Worm (Caenorhabditis elegans): ENCODE data around the gene gst-28.

Gene gst-28

ce11 chrII:15167340-15167739, at the start of gene gst-28:
Gene gst-28, minus strand, starts transcription at chrII:15167577.
- TF ChIP-seq flt-1 (GFP tag; IDR thresholded peaks at IDR 0.05) (no peak), ceh-13 (GFP tag; optimal IDR thresholded peaks at IDR 0.05) (no peak), B0310.2 (tag; optimal IDR thresholded peaks at IDR 0.05) (no peak), scrt-1 (GFP tag; IDR thresholded peaks at IDR 0.05) (no peak), F13C5.2 (tag; optimal IDR thresholded peaks at IDR 0.05) (no peak), ceh-36 (tag; optimal IDR thresholded peaks at IDR 0.05) (no peak), aly-1 (tag; optimal IDR thresholded peaks at IDR 0.05) (no peak), hnd-1 (tag; optimal IDR thresholded peaks at IDR 0.05) (no peak), tbx-11 (GFP tag; IDR thresholded peaks at IDR 0.05) (no peak), hmg-4 (GFP tag; optimal IDR thresholded peaks at IDR 0.05) (no peak), hmbx-1 (tag; optimal IDR thresholded peaks at IDR 0.05) (no peak), ets-7 (tag; optimal IDR thresholded peaks at IDR 0.05) (no peak), tra-4 (tag; optimal IDR thresholded peaks at IDR 0.05) (no peak), tbx-37 (GFP tag; conservative IDR thresholded peaks at IDR 0.05) (no peak)

- TF ChIP-seq ama-1 (optimal IDR thresholded peaks at IDR 0.05): no peak
- TF ChIP-seq tra-4 (tag; optimal IDR thresholded peaks at IDR 0.05): no peak
- TF ChIP-seq sea-1 (GFP tag; conservative IDR thresholded peaks at IDR 0.05): no peak
- no peak for TF ChIP-seq tbx-11 (GFP tag; IDR thresholded peaks at IDR 0.05)
Observed at ce11 chrII:15213732-15214131, 46.4 kb upstream of the gst-28 start.

- TF ChIP-seq hmbx-1 (tag; optimal IDR thresholded peaks at IDR 0.05) (no peak), B0310.2 (tag; optimal IDR thresholded peaks at IDR 0.05) (no peak), ceh-36 (tag; optimal IDR thresholded peaks at IDR 0.05) (no peak), ets-7 (tag; optimal IDR thresholded peaks at IDR 0.05) (no peak), ama-1 (optimal IDR thresholded peaks at IDR 0.05) (no peak), hnd-1 (tag; optimal IDR thresholded peaks at IDR 0.05) (no peak), tbx-11 (GFP tag; IDR thresholded peaks at IDR 0.05) (no peak), aly-1 (tag; optimal IDR thresholded peaks at IDR 0.05) (no peak), tbx-37 (GFP tag; conservative IDR thresholded peaks at IDR 0.05) (no peak), F13C5.2 (tag; optimal IDR thresholded peaks at IDR 0.05) (no peak), pes-1 (GFP tag; IDR thresholded peaks at IDR 0.05) (no peak), scrt-1 (GFP tag; IDR thresholded peaks at IDR 0.05) (no peak), hmg-4 (GFP tag; optimal IDR thresholded peaks at IDR 0.05) (no peak), tra-4 (tag; optimal IDR thresholded peaks at IDR 0.05) (no peak), flt-1 (GFP tag; IDR thresholded peaks at IDR 0.05) (no peak), ceh-13 (GFP tag; optimal IDR thresholded peaks at IDR 0.05) (no peak), sea-1 (GFP tag; conservative IDR thresholded peaks at IDR 0.05) (no peak)
Observed at ce11 chrII:15212260-15212914, 45.0 kb upstream of the gst-28 start.

- no peak for TF ChIP-seq tbx-11 (GFP tag; IDR thresholded peaks at IDR 0.05)
- no peak for TF ChIP-seq sea-1 (GFP tag; conservative IDR thresholded peaks at IDR 0.05)
Observed at ce11 chrII:15209309-15209708, 41.9 kb upstream of the gst-28 start.

- no peak for TF ChIP-seq ceh-13 (GFP tag; optimal IDR thresholded peaks at IDR 0.05)
- no peak for TF ChIP-seq B0310.2 (tag; optimal IDR thresholded peaks at IDR 0.05)
- no peak for TF ChIP-seq aly-1 (tag; optimal IDR thresholded peaks at IDR 0.05)
- peak; percentile 73 for TF ChIP-seq ceh-36 (tag; optimal IDR thresholded peaks at IDR 0.05)
Observed at ce11 chrII:15208874-15209273, 41.5 kb upstream of the gst-28 start.

- TF ChIP-seq pes-1 (GFP tag; IDR thresholded peaks at IDR 0.05) (no peak), hnd-1 (tag; optimal IDR thresholded peaks at IDR 0.05) (no peak), tra-4 (tag; optimal IDR thresholded peaks at IDR 0.05) (no peak), tbx-11 (GFP tag; IDR thresholded peaks at IDR 0.05) (no peak), hmg-4 (GFP tag; optimal IDR thresholded peaks at IDR 0.05) (no peak), ama-1 (optimal IDR thresholded peaks at IDR 0.05) (no peak), B0310.2 (tag; optimal IDR thresholded peaks at IDR 0.05) (no peak), sea-1 (GFP tag; conservative IDR thresholded peaks at IDR 0.05) (no peak), ceh-36 (tag; optimal IDR thresholded peaks at IDR 0.05) (no peak), ets-7 (tag; optimal IDR thresholded peaks at IDR 0.05) (no peak), F13C5.2 (tag; optimal IDR thresholded peaks at IDR 0.05) (no peak), hmbx-1 (tag; optimal IDR thresholded peaks at IDR 0.05) (no peak), scrt-1 (GFP tag; IDR thresholded peaks at IDR 0.05) (no peak), flt-1 (GFP tag; IDR thresholded peaks at IDR 0.05) (no peak)
Observed at ce11 chrII:15208151-15208550, 40.8 kb upstream of the gst-28 start.

- TF ChIP-seq sea-1 (GFP tag; conservative IDR thresholded peaks at IDR 0.05) (no peak), ets-7 (tag; optimal IDR thresholded peaks at IDR 0.05) (no peak), ceh-13 (GFP tag; optimal IDR thresholded peaks at IDR 0.05) (no peak), pes-1 (GFP tag; IDR thresholded peaks at IDR 0.05) (no peak), tra-4 (tag; optimal IDR thresholded peaks at IDR 0.05) (no peak), ceh-36 (tag; optimal IDR thresholded peaks at IDR 0.05) (no peak), aly-1 (tag; optimal IDR thresholded peaks at IDR 0.05) (no peak), B0310.2 (tag; optimal IDR thresholded peaks at IDR 0.05) (no peak), tbx-11 (GFP tag; IDR thresholded peaks at IDR 0.05) (no peak), tbx-37 (GFP tag; conservative IDR thresholded peaks at IDR 0.05) (no peak), hmg-4 (GFP tag; optimal IDR thresholded peaks at IDR 0.05) (no peak), hnd-1 (tag; optimal IDR thresholded peaks at IDR 0.05) (no peak), hmbx-1 (tag; optimal IDR thresholded peaks at IDR 0.05) (no peak)
Observed at ce11 chrII:15207562-15207961, 40.2 kb upstream of the gst-28 start.

ce11 chrII:15206234-15206633, 38.9 kb upstream of the gst-28 start:
- TF ChIP-seq hnd-1 (tag; optimal IDR thresholded peaks at IDR 0.05) (no peak), ceh-13 (GFP tag; optimal IDR thresholded peaks at IDR 0.05) (no peak), B0310.2 (tag; optimal IDR thresholded peaks at IDR 0.05) (no peak), aly-1 (tag; optimal IDR thresholded peaks at IDR 0.05) (no peak), F13C5.2 (tag; optimal IDR thresholded peaks at IDR 0.05) (no peak), scrt-1 (GFP tag; IDR thresholded peaks at IDR 0.05) (no peak), tbx-11 (GFP tag; IDR thresholded peaks at IDR 0.05) (no peak), ets-7 (tag; optimal IDR thresholded peaks at IDR 0.05) (no peak), hmg-4 (GFP tag; optimal IDR thresholded peaks at IDR 0.05) (no peak), ama-1 (optimal IDR thresholded peaks at IDR 0.05) (no peak), pes-1 (GFP tag; IDR thresholded peaks at IDR 0.05) (no peak), hmbx-1 (tag; optimal IDR thresholded peaks at IDR 0.05) (no peak), tbx-37 (GFP tag; conservative IDR thresholded peaks at IDR 0.05) (no peak), tra-4 (tag; optimal IDR thresholded peaks at IDR 0.05) (no peak)

Data from whole organism, early embryonic.